Fruit fly (Drosophila melanogaster) whole organism, embryonic: ENCODE data around the gene Spec2.
A peak's percentile ranks its signal among the peaks of the same experiment; 100 is the strongest.

Experiments used
- ATbp ChIP-seq: fragments of 200-800 bp; sonication (Bioruptor generic); optimal IDR thresholded peaks from 2 replicates; lab custom pipeline; 2017; ENCODE audit warnings: missing biosample characterization, mild to moderate bottlenecking, missing genetic modification characterization, missing genetic modification reagents
- Atf6 ChIP-seq: fragments of 200-800 bp; sonication (Bioruptor generic); IDR thresholded peaks from 2 replicates; pipeline ENCODE4 v1.3.6; 2022; ENCODE audit warnings: missing biosample characterization, missing genetic modification characterization
- B-H1 ChIP-seq: fragments of 200-800 bp; sonication (Bioruptor generic); IDR thresholded peaks from 3 replicates; pipeline ENCODE4 v1.3.6; 2022; ENCODE audit warnings: missing biosample characterization, missing genetic modification characterization
- Bteb2 ChIP-seq: fragments of 200-800 bp; sonication (Bioruptor generic); optimal IDR thresholded peaks from 2 replicates; lab custom pipeline; 2016; ENCODE audit warnings: missing biosample characterization, missing genetic modification characterization
- CG15011 ChIP-seq: fragments of 200-800 bp; sonication (Bioruptor generic); optimal IDR thresholded peaks from 3 replicates; lab custom pipeline; 2018; ENCODE audit warnings: missing biosample characterization, mild to moderate bottlenecking, missing genetic modification characterization
- CG15479 ChIP-seq: fragments of 200-800 bp; sonication (Bioruptor generic); optimal IDR thresholded peaks from 3 replicates; lab custom pipeline; 2019; ENCODE audit warnings: missing biosample characterization, mild to moderate bottlenecking, missing genetic modification characterization, moderate library complexity
- CG16815 ChIP-seq: fragments of 200-800 bp; sonication (Bioruptor generic); optimal IDR thresholded peaks from 3 replicates; lab custom pipeline; 2017; ENCODE audit warnings: missing biosample characterization, mild to moderate bottlenecking, missing genetic modification characterization
- CG17361 ChIP-seq: fragments of 200-800 bp; sonication (Bioruptor generic); IDR thresholded peaks from 3 replicates; pipeline ENCODE4 v1.3.6; 2022; ENCODE audit warnings: missing biosample characterization, missing genetic modification characterization
- CG17612 ChIP-seq: fragments of 200-800 bp; sonication (Bioruptor generic); IDR thresholded peaks from 2 replicates; pipeline ENCODE4 v1.3.6; 2022; ENCODE audit warnings: missing biosample characterization, missing genetic modification characterization
- CG18599 ChIP-seq: fragments of 200-800 bp; sonication (Bioruptor generic); optimal IDR thresholded peaks from 3 replicates; lab custom pipeline; 2017; ENCODE audit warnings: missing biosample characterization, missing genetic modification characterization, mild to moderate bottlenecking, moderate library complexity, missing genetic modification reagents
- CG18619 ChIP-seq: fragments of 200-800 bp; sonication (Bioruptor generic); optimal IDR thresholded peaks from 3 replicates; lab custom pipeline; 2017; ENCODE audit warnings: missing biosample characterization, mild to moderate bottlenecking, missing genetic modification characterization
- CG30431 ChIP-seq: fragments of 200-800 bp; sonication (Bioruptor generic); optimal IDR thresholded peaks from 2 replicates; lab custom pipeline; 2017; ENCODE audit warnings: missing biosample characterization, missing genetic modification characterization
- CG32772 ChIP-seq: fragments of 200-800 bp; sonication (Bioruptor generic); IDR thresholded peaks from 2 replicates; pipeline ENCODE4 v1.3.6; 2022; ENCODE audit warnings: missing biosample characterization, missing genetic modification characterization
- CG42726 ChIP-seq: fragments of 200-800 bp; sonication (Bioruptor generic); IDR thresholded peaks from 2 replicates; pipeline ENCODE4 v1.3.6; 2022; ENCODE audit warnings: missing biosample characterization, missing genetic modification characterization; ENCODE audit not compliant: partially characterized antibody
- CG5245 ChIP-seq: fragments of 200-800 bp; sonication (Bioruptor generic); optimal IDR thresholded peaks from 3 replicates; lab custom pipeline; 2016; ENCODE audit warnings: missing biosample characterization, missing genetic modification characterization
- CG6689 ChIP-seq: fragments of 200-800 bp; sonication (Bioruptor generic); IDR thresholded peaks from 2 replicates; pipeline ENCODE4 v1.3.6; 2022; ENCODE audit warnings: missing biosample characterization, missing genetic modification characterization
- CG7271 ChIP-seq: fragments of 200-800 bp; sonication (Bioruptor generic); optimal IDR thresholded peaks from 2 replicates; lab custom pipeline; 2018; ENCODE audit warnings: missing biosample characterization, mild to moderate bottlenecking, missing genetic modification characterization, moderate library complexity
- CG7372 ChIP-seq: fragments of 200-800 bp; sonication (Bioruptor generic); IDR thresholded peaks from 2 replicates; pipeline ENCODE4 v1.3.6; 2022; ENCODE audit warnings: missing biosample characterization, missing genetic modification characterization
- CG7839 ChIP-seq: fragments of 200-800 bp; sonication (Bioruptor generic); optimal IDR thresholded peaks from 3 replicates; lab custom pipeline; 2018; ENCODE audit warnings: missing biosample characterization, mild to moderate bottlenecking, missing genetic modification characterization, moderate library complexity
- CG7928 ChIP-seq: fragments of 200-800 bp; sonication (Bioruptor generic); optimal IDR thresholded peaks from 2 replicates; lab custom pipeline; 2017; ENCODE audit warnings: missing biosample characterization, mild to moderate bottlenecking, missing genetic modification characterization
- CG8944 ChIP-seq: fragments of 200-800 bp; sonication (Bioruptor generic); optimal IDR thresholded peaks from 3 replicates; lab custom pipeline; 2016; ENCODE audit warnings: missing biosample characterization, missing genetic modification characterization
- CG9609 ChIP-seq: fragments of 200-800 bp; sonication (Bioruptor generic); optimal IDR thresholded peaks from 3 replicates; lab custom pipeline; 2016; ENCODE audit warnings: missing biosample characterization, missing genetic modification characterization
- CG9876 ChIP-seq: fragments of 200-800 bp; sonication (Bioruptor generic); optimal IDR thresholded peaks from 2 replicates; lab custom pipeline; 2016; ENCODE audit warnings: missing biosample characterization, missing genetic modification characterization
- Fer2 ChIP-seq: fragments of 200-800 bp; sonication (Bioruptor generic); optimal IDR thresholded peaks from 2 replicates; lab custom pipeline; 2018; ENCODE audit warnings: missing biosample characterization, mild to moderate bottlenecking, missing genetic modification characterization, moderate library complexity
- Fer3 ChIP-seq: fragments of 200-800 bp; sonication (Bioruptor generic); optimal IDR thresholded peaks from 2 replicates; lab custom pipeline; 2018; ENCODE audit warnings: missing biosample characterization, mild to moderate bottlenecking, missing genetic modification characterization, moderate library complexity
- Gsc ChIP-seq: fragments of 200-800 bp; sonication (Bioruptor generic); IDR thresholded peaks from 2 replicates; pipeline ENCODE4 v1.3.6; 2022; ENCODE audit warnings: missing biosample characterization, missing genetic modification characterization
- HLHmδ ChIP-seq: fragments of 200-800 bp; sonication (Bioruptor generic); optimal IDR thresholded peaks from 2 replicates; lab custom pipeline; 2018; ENCODE audit warnings: missing biosample characterization, mild to moderate bottlenecking, missing genetic modification characterization, moderate library complexity
- Kr ChIP-seq: fragments of 200-800 bp; sonication (Bioruptor generic); optimal IDR thresholded peaks from 2 replicates; lab custom pipeline; 2017; ENCODE audit warnings: missing biosample characterization, mild to moderate bottlenecking, missing genetic modification characterization
- Lim3 ChIP-seq: fragments of 200-800 bp; sonication (Bioruptor generic); IDR thresholded peaks from 2 replicates; pipeline ENCODE4 v1.3.6; 2022; ENCODE audit warnings: missing biosample characterization, missing genetic modification characterization
- Mad ChIP-seq: fragments of 200-800 bp; sonication (Bioruptor generic); optimal IDR thresholded peaks from 2 replicates; lab custom pipeline; 2016; ENCODE audit warnings: missing biosample characterization, missing genetic modification characterization
- Neu2 ChIP-seq: fragments of 200-800 bp; sonication (Bioruptor generic); optimal IDR thresholded peaks from 3 replicates; lab custom pipeline; 2016; ENCODE audit warnings: missing biosample characterization, missing genetic modification characterization, borderline replicate concordance
- Opbp ChIP-seq: fragments of 200-800 bp; sonication (Bioruptor generic); IDR thresholded peaks from 3 replicates; pipeline ENCODE4 v1.3.6; 2022; ENCODE audit warnings: missing biosample characterization, missing genetic modification characterization; ENCODE audit not compliant: partially characterized antibody
- Sry-δ ChIP-seq: fragments of 200-800 bp; sonication (Bioruptor generic); optimal IDR thresholded peaks from 2 replicates; lab custom pipeline; 2016; ENCODE audit warnings: missing biosample characterization, missing genetic modification characterization
- aop ChIP-seq: fragments of 200-800 bp; sonication (Bioruptor generic); IDR thresholded peaks from 2 replicates; pipeline ENCODE4 v1.3.6; 2022; ENCODE audit warnings: missing biosample characterization, missing genetic modification characterization
- ash1 ChIP-seq: fragments of 200-800 bp; sonication (Bioruptor generic); optimal IDR thresholded peaks from 2 replicates; lab custom pipeline; 2018; ENCODE audit warnings: missing biosample characterization, mild to moderate bottlenecking, missing genetic modification characterization
- bbx ChIP-seq: fragments of 200-800 bp; sonication (Bioruptor generic); IDR thresholded peaks from 2 replicates; pipeline ENCODE4 v1.3.6; 2022; ENCODE audit warnings: missing biosample characterization, missing genetic modification characterization; ENCODE audit not compliant: partially characterized antibody
- br ChIP-seq: fragments of >200 bp; optimal IDR thresholded peaks from 2 replicates; lab custom pipeline; 2017
- bsh ChIP-seq, 2 experiments: fragments of 200-800 bp; sonication (Bioruptor generic); optimal IDR thresholded peaks; 2 replicates each; lab custom pipeline; 2017 to 2018; ENCODE audit warnings: mild to moderate bottlenecking in 2 of 2, missing biosample characterization in 2 of 2, missing genetic modification characterization in 2 of 2, moderate library complexity in 1 of 2
- chn ChIP-seq: fragments of 200-800 bp; sonication (Bioruptor generic); optimal IDR thresholded peaks from 2 replicates; lab custom pipeline; 2016; ENCODE audit warnings: missing biosample characterization, missing genetic modification characterization
- dmrt99B ChIP-seq: fragments of 200-800 bp; sonication (Bioruptor generic); optimal IDR thresholded peaks from 2 replicates; lab custom pipeline; 2018; ENCODE audit warnings: missing biosample characterization, mild to moderate bottlenecking, missing genetic modification characterization, moderate library complexity
- gcm2 ChIP-seq: fragments of 200-800 bp; sonication (Bioruptor generic); optimal IDR thresholded peaks from 2 replicates; lab custom pipeline; 2016; ENCODE audit warnings: missing biosample characterization, missing genetic modification characterization
- gro ChIP-seq: fragments of 200-800 bp; sonication (Bioruptor generic); optimal IDR thresholded peaks from 2 replicates; lab custom pipeline; 2016; ENCODE audit warnings: missing biosample characterization, missing genetic modification characterization
- hth ChIP-seq: fragments of >200 bp; optimal IDR thresholded peaks from 2 replicates; lab custom pipeline; 2017; ENCODE audit warnings: inconsistent platforms
- klu ChIP-seq: fragments of 200-800 bp; sonication (Bioruptor generic); IDR thresholded peaks from 2 replicates; pipeline ENCODE4 v1.3.6; 2022; ENCODE audit warnings: missing biosample characterization, missing genetic modification characterization
- lmd ChIP-seq: fragments of 200-800 bp; sonication (Bioruptor generic); IDR thresholded peaks from 2 replicates; pipeline ENCODE4 v1.3.6; 2022; ENCODE audit warnings: missing biosample characterization, missing genetic modification characterization
- pho ChIP-seq: fragments of 200-800 bp; sonication (Bioruptor generic); optimal IDR thresholded peaks from 2 replicates; lab custom pipeline; 2016; ENCODE audit warnings: missing biosample characterization, missing genetic modification characterization
- slp2 ChIP-seq: fragments of 200-800 bp; sonication (Bioruptor generic); optimal IDR thresholded peaks from 2 replicates; lab custom pipeline; 2016; ENCODE audit warnings: missing biosample characterization, missing genetic modification characterization
- sr ChIP-seq: fragments of 200-800 bp; sonication (Bioruptor generic); IDR thresholded peaks from 3 replicates; pipeline ENCODE4 v1.3.6; 2022; ENCODE audit warnings: missing biosample characterization, missing genetic modification characterization
- tap ChIP-seq: fragments of 200-800 bp; optimal IDR thresholded peaks from 3 replicates; lab custom pipeline; 2019; ENCODE audit warnings: missing biosample characterization, mild to moderate bottlenecking, missing genetic modification characterization, moderate library complexity
- tx ChIP-seq: fragments of 200-800 bp; sonication (Bioruptor generic); optimal IDR thresholded peaks from 2 replicates; lab custom pipeline; 2016; ENCODE audit warnings: missing biosample characterization, missing genetic modification characterization
- wor ChIP-seq: fragments of 200-800 bp; sonication (Bioruptor generic); IDR thresholded peaks from 2 replicates; pipeline ENCODE4 v1.3.6; 2022; ENCODE audit warnings: missing biosample characterization, missing genetic modification characterization

Gene Spec2

DNA sequence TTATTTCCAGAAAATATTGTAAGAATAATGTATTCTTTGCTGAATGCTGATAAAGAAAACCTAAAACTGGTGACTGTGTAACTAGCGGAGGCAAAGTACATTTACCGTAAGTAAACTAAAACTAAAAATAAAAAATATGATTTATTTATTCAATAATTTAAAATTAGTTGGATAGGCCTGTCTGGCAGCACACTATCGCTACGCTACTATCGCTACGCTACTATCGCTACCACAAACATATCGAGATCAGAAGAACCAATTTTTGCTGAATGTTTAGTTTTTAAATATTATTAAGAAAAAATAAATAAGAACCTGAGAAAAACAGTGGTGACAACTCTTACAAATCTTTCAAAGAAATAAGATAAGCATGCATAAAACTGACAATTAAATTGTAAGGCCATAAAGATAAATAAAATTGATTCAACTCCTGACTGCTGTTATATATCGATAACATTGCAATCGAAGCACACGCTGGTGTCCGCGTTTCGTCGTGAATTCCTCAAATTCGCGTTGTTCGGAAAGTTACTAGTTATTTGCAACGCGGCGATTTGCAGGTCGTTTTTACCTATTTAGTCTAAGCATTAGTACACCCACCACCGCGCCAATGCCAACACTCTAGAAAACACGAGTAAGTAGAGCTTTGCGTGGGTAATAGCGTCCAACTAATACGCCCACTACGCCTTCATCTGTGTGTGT lies 36.4 kb upstream of the Spec2 start, which contains the start of gene Wdr33 (continued):
- TF ChIP-seq Atf6 (GFP tag; lab: Robert Waterston, UW) (no peak), chn (no peak), CG7839 (tag; lab: Kevin White, UChicago) (no peak), CG42726 (GFP tag; lab: Robert Waterston, UW) (peak; percentile 68; the same call in 1 of the 2 replicates), Fer2 (tag; lab: Kevin White, UChicago) (peak; percentile 36), tap (tag; lab: Kevin White, UChicago) (peak; percentile 29), CG17612 (GFP tag; lab: Robert Waterston, UW) (no peak), pho (GFP tag; lab: Kevin White, UChicago) (no peak), gcm2 (no peak), sr (0 out of 3 replicates have a peak, but pooled peaks have one; percentile 25), bsh (GFP tag; optimal IDR thresholded peaks at IDR 0.05; lab: Kevin White, UChicago) (no peak), CG32772 (GFP tag; lab: Robert Waterston, UW) (no peak), gro (no peak), CG18599 (peak; percentile 12), Kr (GFP tag; lab: Kevin White, UChicago) (no peak), wor (0 out of 2 replicates have a peak, but pooled peaks have one; percentile 13), lmd (GFP tag; lab: Robert Waterston, UW) (peak; percentile 53), slp2 (no peak), klu (GFP tag; lab: Robert Waterston, UW) (no peak), CG7928 (GFP tag; lab: Kevin White, UChicago) (no peak), CG7271 (tag; lab: Kevin White, UChicago) (no peak), CG18619 (GFP tag; lab: Kevin White, UChicago) (peak; percentile 1), CG30431 (GFP tag; lab: Kevin White, UChicago) (no peak), CG5245 (GFP tag; lab: Kevin White, UChicago) (no peak), B-H1 (GFP tag; lab: Robert Waterston, UW) (no peak), CG15479 (GFP tag; lab: Kevin White, UChicago) (no peak), CG6689 (GFP tag; lab: Robert Waterston, UW) (0 out of 2 replicates have a peak, but pooled peaks have one; percentile 4), tx (GFP tag; lab: Kevin White, UChicago) (no peak), CG8944 (GFP tag; lab: Kevin White, UChicago) (no peak), CG7372 (GFP tag; lab: Robert Waterston, UW) (no peak), aop (GFP tag; lab: Robert Waterston, UW) (no peak), Sry-δ (peak; percentile 16), CG15011 (GFP tag; lab: Kevin White, UChicago) (no peak), CG9876 (GFP tag; lab: Kevin White, UChicago) (no peak), Fer3 (tag; lab: Kevin White, UChicago) (peak; percentile 0), CG9609 (GFP tag; lab: Kevin White, UChicago) (no peak), Lim3 (no peak), Gsc (GFP tag; lab: Robert Waterston, UW) (no peak), ATbp (GFP tag; lab: Kevin White, UChicago) (no peak), br (lab: Kevin White, UChicago) (no peak), Mad (GFP tag; lab: Kevin White, UChicago) (no peak), hth (lab: Kevin White, UChicago) (no peak), Bteb2 (GFP tag; lab: Kevin White, UChicago) (peak; percentile 15), HLHmδ (GFP tag; lab: Kevin White, UChicago) (no peak), CG16815 (peak; percentile 30), Neu2 (GFP tag; lab: Kevin White, UChicago) (no peak), CG17361 (peak; percentile 65; the same call in 2 of the 3 replicates), ash1 (GFP tag; lab: Kevin White, UChicago) (no peak), dmrt99B (tag; lab: Kevin White, UChicago) (no peak), Opbp (GFP tag; lab: Robert Waterston, UW) (peak; percentile 87), bbx (GFP tag; lab: Robert Waterston, UW) (peak; percentile 86)
